Fruit fly (Drosophila melanogaster): ENCODE measurements around the gene Acp95EF.

Acp95EF gene

dm6 chr3R:24276104-24277008 is 47.6 kb downstream of the Acp95EF start, which contains the start of gene Orct (continued):
- TF ChIP-seq Vsx1 (GFP tag; optimal IDR thresholded peaks at IDR 0.05) (peak; percentile 43), nmo (GFP tag; optimal IDR thresholded peaks at IDR 0.05) (peak; percentile 74), Dll (GFP tag; IDR thresholded peaks at IDR 0.05; ENCODE audit: partially characterized antibody) (no peak), Elba2 (GFP tag; optimal IDR thresholded peaks at IDR 0.05) (no peak), ranshi (GFP tag; IDR thresholded peaks at IDR 0.05) (peak; percentile 53; the same call in 1 of the 2 replicates), cas (GFP tag; IDR thresholded peaks at IDR 0.05) (no peak), sens-2 (GFP tag; IDR thresholded peaks at IDR 0.05) (no peak), gce (GFP tag; IDR thresholded peaks at IDR 0.05) (no peak), CG15073 (GFP tag; optimal IDR thresholded peaks at IDR 0.05) (peak; percentile 90), CG13775 (GFP tag; optimal IDR thresholded peaks at IDR 0.05) (peak; percentile 86), en (GFP tag; optimal IDR thresholded peaks at IDR 0.05) (no peak), CG10431 (GFP tag; optimal IDR thresholded peaks at IDR 0.05) (peak; percentile 23), CG3065 (GFP tag; optimal IDR thresholded peaks at IDR 0.05) (no peak), eyg (GFP tag; optimal IDR thresholded peaks at IDR 0.05) (peak; percentile 51), crp (GFP tag; optimal IDR thresholded peaks at IDR 0.05) (peak in 1 of 2 experiments; percentile 36), jumu (GFP tag; optimal IDR thresholded peaks at IDR 0.05) (peak; percentile 59), H2.0 (GFP tag; IDR thresholded peaks at IDR 0.05) (peak; percentile 43; the same call in 1 of the 2 replicates), CG18262 (tag; optimal IDR thresholded peaks at IDR 0.05) (peak; percentile 93), CG17829 (tag; optimal IDR thresholded peaks at IDR 0.05) (peak; percentile 63), gsb-n (tag; optimal IDR thresholded peaks at IDR 0.05) (peak; percentile 54), CG17612 (GFP tag; IDR thresholded peaks at IDR 0.05) (0 out of 2 replicates have a peak, but pooled peaks have one; percentile 49), Scr (GFP tag; IDR thresholded peaks at IDR 0.05; ENCODE audit: partially characterized antibody) (no peak), CG31441 (GFP tag; IDR thresholded peaks at IDR 0.05) (peak; percentile 73), Atf-2 (GFP tag; optimal IDR thresholded peaks at IDR 0.05) (peak; percentile 37), CG7357 (GFP tag; IDR thresholded peaks at IDR 0.05) (0 out of 3 replicates have a peak, but pooled peaks have one; percentile 42), CG15479 (GFP tag; optimal IDR thresholded peaks at IDR 0.05) (no peak), Meics (GFP tag; optimal IDR thresholded peaks at IDR 0.05) (peak; percentile 91), CoRest (tag; optimal IDR thresholded peaks at IDR 0.05) (peak; percentile 88), CG18476 (GFP tag; optimal IDR thresholded peaks at IDR 0.05) (peak; percentile 51), Poxn (GFP tag; IDR thresholded peaks at IDR 0.05) (0 out of 2 replicates have a peak, but pooled peaks have one; percentile 19), gt (GFP tag; IDR thresholded peaks at IDR 0.05) (no peak), CG1233 (GFP tag; optimal IDR thresholded peaks at IDR 0.05) (peak; percentile 79), pros (GFP tag; optimal IDR thresholded peaks at IDR 0.05) (peak; percentile 65), usp (GFP tag; optimal IDR thresholded peaks at IDR 0.05) (no peak), CG32532 (GFP tag; IDR thresholded peaks at IDR 0.05) (peak; percentile 79), Hr78 (GFP tag; optimal IDR thresholded peaks at IDR 0.05) (no peak), CG3847 (GFP tag; IDR thresholded peaks at IDR 0.05) (peak; percentile 66; the same call in 1 of the 2 replicates), gsb (GFP tag; IDR thresholded peaks at IDR 0.05) (peak; percentile 47), Jarid2 (GFP tag; optimal IDR thresholded peaks at IDR 0.05) (peak; percentile 73), CG30020 (tag; optimal IDR thresholded peaks at IDR 0.05) (peak; percentile 27), CG6254 (GFP tag; optimal IDR thresholded peaks at IDR 0.05) (peak; percentile 44), az2 (GFP tag; optimal IDR thresholded peaks at IDR 0.05) (peak; percentile 45), Sox100B (GFP tag; optimal IDR thresholded peaks at IDR 0.05) (peak; percentile 79), ac (GFP tag; optimal IDR thresholded peaks at IDR 0.05) (no peak), rib (GFP tag; IDR thresholded peaks at IDR 0.05) (no peak), HLH3B (GFP tag; IDR thresholded peaks at IDR 0.05) (0 out of 2 replicates have a peak, but pooled peaks have one; percentile 36), CG14667 (GFP tag; IDR thresholded peaks at IDR 0.05) (peak; percentile 19; the same call in 1 of the 2 replicates), jigr1 (GFP tag; IDR thresholded peaks at IDR 0.05) (0 out of 3 replicates have a peak, but pooled peaks have one; percentile 20)

All from whole organism, embryonic.